Fruit fly (Drosophila melanogaster): ENCODE results near the gene CtIP.

Gene CtIP

dm6 chr3L:20410780-20411179 lies 25.3 kb upstream of the CtIP start (continued):
- TF ChIP-seq Oli (tag; optimal IDR thresholded peaks at IDR 0.05) = no peak
- no peak for TF ChIP-seq CG33213 (GFP tag; optimal IDR thresholded peaks at IDR 0.05)
- TF ChIP-seq Ets97D (GFP tag; optimal IDR thresholded peaks at IDR 0.05) = peak; percentile 90
- TF ChIP-seq CG2875 (GFP tag; optimal IDR thresholded peaks at IDR 0.05) = no peak
- no peak for TF ChIP-seq C15 (GFP tag; IDR thresholded peaks at IDR 0.05)
- no peak for TF ChIP-seq CG8944 (GFP tag; optimal IDR thresholded peaks at IDR 0.05)
- TF ChIP-seq CG13296 (GFP tag; optimal IDR thresholded peaks at IDR 0.05) = peak; percentile 13
- no peak for TF ChIP-seq lmd (GFP tag; IDR thresholded peaks at IDR 0.05)
- TF ChIP-seq croc (GFP tag; conservative IDR thresholded peaks at IDR 0.05) = no peak
- no peak for TF ChIP-seq D19A (tag; optimal IDR thresholded peaks at IDR 0.05)
- no peak for TF ChIP-seq chinmo (GFP tag; IDR thresholded peaks at IDR 0.05; ENCODE audit: partially characterized antibody)
- peak; percentile 26 for TF ChIP-seq mirr (GFP tag; optimal IDR thresholded peaks at IDR 0.05)
- no peak for TF ChIP-seq CG3281 (GFP tag; optimal IDR thresholded peaks at IDR 0.05)
- no peak for TF ChIP-seq CG15601 (tag; optimal IDR thresholded peaks at IDR 0.05)
- no peak for TF ChIP-seq Atf3 (GFP tag; optimal IDR thresholded peaks at IDR 0.05)
- no peak for TF ChIP-seq dpn (GFP tag; optimal IDR thresholded peaks at IDR 0.05)
- TF ChIP-seq PHDP (tag; optimal IDR thresholded peaks at IDR 0.05) = peak; percentile 35
- TF ChIP-seq B-H2 (GFP tag; optimal IDR thresholded peaks at IDR 0.05) = peak; percentile 24
- TF ChIP-seq CG10654 (GFP tag; optimal IDR thresholded peaks at IDR 0.05) = no peak
- TF ChIP-seq maf-S (GFP tag; optimal IDR thresholded peaks at IDR 0.05) = no peak
- no peak for TF ChIP-seq insv (GFP tag; optimal IDR thresholded peaks at IDR 0.05)
- TF ChIP-seq CG10366 (GFP tag; IDR thresholded peaks at IDR 0.05) = no peak
- no peak for TF ChIP-seq CG10543 (GFP tag; optimal IDR thresholded peaks at IDR 0.05)
- TF ChIP-seq CG17385 (GFP tag; optimal IDR thresholded peaks at IDR 0.05) = peak; percentile 22
- TF ChIP-seq CG2678 (tag; optimal IDR thresholded peaks at IDR 0.05) = no peak
- peak; percentile 18 for TF ChIP-seq gsb-n (tag; optimal IDR thresholded peaks at IDR 0.05)
- TF ChIP-seq CG14860 (GFP tag; IDR thresholded peaks at IDR 0.05; ENCODE audit: partially characterized antibody) = no peak
- TF ChIP-seq danr (GFP tag; IDR thresholded peaks at IDR 0.05) = no peak
- TF ChIP-seq sd (tag; optimal IDR thresholded peaks at IDR 0.05) = peak; percentile 26
- peak; percentile 42 for TF ChIP-seq unpg (GFP tag; optimal IDR thresholded peaks at IDR 0.05)
- TF ChIP-seq gro (GFP tag; optimal IDR thresholded peaks at IDR 0.05) = no peak
- no peak for TF ChIP-seq CG2116 (GFP tag; optimal IDR thresholded peaks at IDR 0.05)
- no peak for TF ChIP-seq zen2 (GFP tag; IDR thresholded peaks at IDR 0.05; ENCODE audit: partially characterized antibody)
- TF ChIP-seq Meics (GFP tag; optimal IDR thresholded peaks at IDR 0.05) = peak; percentile 8
- no peak for TF ChIP-seq Dek (tag; optimal IDR thresholded peaks at IDR 0.05)
- TF ChIP-seq Spps (tag; optimal IDR thresholded peaks at IDR 0.05) = no peak
- no peak for TF ChIP-seq MTF-1 (GFP tag; optimal IDR thresholded peaks at IDR 0.05; ENCODE audit: borderline replicate concordance)
- no peak for TF ChIP-seq CG10565 (GFP tag; optimal IDR thresholded peaks at IDR 0.05)
- peak; percentile 63 for TF ChIP-seq Med (GFP tag)
- TF ChIP-seq abd-A (tag; optimal IDR thresholded peaks at IDR 0.05) = no peak
- no peak for TF ChIP-seq Bgb (GFP tag; IDR thresholded peaks at IDR 0.05; ENCODE audit: partially characterized antibody)
- TF ChIP-seq CG2712 (tag; optimal IDR thresholded peaks at IDR 0.05) = no peak
- TF ChIP-seq Dbx (GFP tag; IDR thresholded peaks at IDR 0.05) = no peak
- TF ChIP-seq CG17568 (GFP tag; optimal IDR thresholded peaks at IDR 0.05) = peak; percentile 23
- no peak for TF ChIP-seq Dip2 (GFP tag; IDR thresholded peaks at IDR 0.05)
- TF ChIP-seq seq (GFP tag; IDR thresholded peaks at IDR 0.05) = no peak
- no peak for TF ChIP-seq CG11696 (GFP tag; IDR thresholded peaks at IDR 0.05)
- TF ChIP-seq CG11093 (GFP tag; IDR thresholded peaks at IDR 0.05) = no peak
- no peak for TF ChIP-seq CG6791 (GFP tag; IDR thresholded peaks at IDR 0.05; ENCODE audit: partially characterized antibody)
- no peak for TF ChIP-seq Dref (GFP tag; IDR thresholded peaks at IDR 0.05)
- TF ChIP-seq exex (tag; optimal IDR thresholded peaks at IDR 0.05) = peak; percentile 53
